Fruit fly (Drosophila melanogaster) Kc167 (cell line): ENCODE data around the gene AcCoAS.

Experiments used
- Myc ChIP-seq: fragments of >200 bp; optimal IDR thresholded peaks from 2 replicates; lab custom pipeline; 2017; ENCODE audit warnings: missing external identifiers
- insv ChIP-seq: fragments of >200 bp; optimal IDR thresholded peaks from 3 replicates; lab custom pipeline; 2018; ENCODE audit warnings: missing external identifiers
- ttk ChIP-seq: sonication (Bioruptor generic); optimal IDR thresholded peaks from 2 replicates; lab custom pipeline; 2017; ENCODE audit warnings: missing external identifiers

DNA sequence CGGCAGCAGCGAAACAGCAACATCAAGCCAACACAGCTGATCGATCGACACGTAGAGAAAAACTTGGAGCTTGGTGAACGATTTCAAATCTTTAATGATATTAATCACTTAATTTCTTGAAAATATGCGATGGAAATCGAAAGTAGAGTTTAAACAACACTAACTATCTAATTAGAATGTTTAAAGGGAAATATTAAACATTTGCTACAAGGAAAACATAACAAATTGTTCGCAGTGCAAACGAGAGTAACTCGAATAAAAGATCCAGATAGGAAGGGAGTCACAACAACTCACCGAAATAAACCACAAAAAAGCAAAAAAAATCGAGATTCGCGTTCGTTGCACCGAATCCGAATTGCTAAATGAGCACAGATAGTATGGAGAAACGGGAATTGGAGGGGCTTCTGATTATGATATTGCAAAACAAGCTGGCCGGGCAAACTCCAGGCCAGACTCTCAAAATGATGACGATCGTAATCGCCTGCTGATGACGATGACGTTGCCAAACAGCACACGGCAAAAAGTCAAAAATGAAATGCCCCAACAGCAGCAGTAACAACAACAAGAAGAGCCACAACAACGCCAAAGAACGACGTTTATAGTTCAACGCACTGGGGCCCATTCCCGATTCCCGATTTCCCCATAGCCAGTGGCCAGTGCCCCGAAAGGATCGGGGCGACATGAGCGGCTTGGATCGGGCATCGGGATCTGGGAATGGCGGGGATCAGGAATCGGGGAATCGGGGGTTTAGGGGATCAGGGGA lies 26.1 kb downstream of the AcCoAS start:
- TF ChIP-seq Myc (no peak), ttk (no peak), insv (no peak)
